Fruit fly (Drosophila melanogaster): ENCODE measurements around the gene CG31533.

CG31533 gene

dm6 chr3R:14125479-14126121 lies 31.6 kb downstream of the CG31533 start, which contains the start of the genes 140up and Polr2B (continued):
- TF ChIP-seq stc (GFP tag; IDR thresholded peaks at IDR 0.05) (peak; percentile 89), Trl (optimal IDR thresholded peaks at IDR 0.05) (no peak), Trl (GFP tag; optimal IDR thresholded peaks at IDR 0.05) (peak; percentile 75), Atf-2 (GFP tag; optimal IDR thresholded peaks at IDR 0.05) (peak; percentile 36), bsh (GFP tag; optimal IDR thresholded peaks at IDR 0.05) (peak in 1 of 2 experiments; percentile 93), CG4820 (GFP tag; optimal IDR thresholded peaks at IDR 0.05) (peak; percentile 91), CG6765 (GFP tag; optimal IDR thresholded peaks at IDR 0.05) (peak; percentile 83), bcd (GFP tag; optimal IDR thresholded peaks at IDR 0.05) (peak; percentile 93), da (GFP tag; optimal IDR thresholded peaks at IDR 0.05) (peak; percentile 49), CG3726 (GFP tag; IDR thresholded peaks at IDR 0.05) (peak; percentile 67; the same call in 2 of the 3 replicates), Max (GFP tag; optimal IDR thresholded peaks at IDR 0.05) (peak; percentile 89), nom (GFP tag; optimal IDR thresholded peaks at IDR 0.05) (peak; percentile 73), CG31388 (GFP tag; optimal IDR thresholded peaks at IDR 0.05) (peak; percentile 81), Chrac-16 (GFP tag; optimal IDR thresholded peaks at IDR 0.05) (peak; percentile 95), ara (GFP tag; IDR thresholded peaks at IDR 0.05) (peak; percentile 91), CG12744 (GFP tag; optimal IDR thresholded peaks at IDR 0.05) (peak; percentile 55), CG3281 (GFP tag; optimal IDR thresholded peaks at IDR 0.05) (peak; percentile 92), emc (GFP tag; optimal IDR thresholded peaks at IDR 0.05) (peak; percentile 41), CG32772 (GFP tag; IDR thresholded peaks at IDR 0.05) (peak; percentile 93), chm (GFP tag; IDR thresholded peaks at IDR 0.05) (0 out of 2 replicates have a peak, but pooled peaks have one; percentile 43), insv (GFP tag; optimal IDR thresholded peaks at IDR 0.05) (peak in 1 of 2 experiments; percentile 69), scrt (GFP tag; optimal IDR thresholded peaks at IDR 0.05) (peak; percentile 77), esg (GFP tag; conservative IDR thresholded peaks at IDR 0.05) (peak; percentile 90), CG12769 (tag; optimal IDR thresholded peaks at IDR 0.05) (no peak), CG3065 (GFP tag; optimal IDR thresholded peaks at IDR 0.05) (peak; percentile 92), CG12659 (GFP tag; optimal IDR thresholded peaks at IDR 0.05) (peak; percentile 95), mirr (GFP tag; optimal IDR thresholded peaks at IDR 0.05) (peak; percentile 47), Dref (GFP tag; IDR thresholded peaks at IDR 0.05) (peak; percentile 31; the same call in 1 of the 2 replicates), HHEX (GFP tag; optimal IDR thresholded peaks at IDR 0.05) (peak; percentile 92), lola (GFP tag; optimal IDR thresholded peaks at IDR 0.05) (peak in 1 of 3 experiments; percentile 93), twi (tag; optimal IDR thresholded peaks at IDR 0.05) (peak; percentile 90), CG14860 (GFP tag; IDR thresholded peaks at IDR 0.05; ENCODE audit: partially characterized antibody) (no peak), ERR (GFP tag; optimal IDR thresholded peaks at IDR 0.05) (peak; percentile 22), CG11456 (GFP tag; IDR thresholded peaks at IDR 0.05) (peak; percentile 94), CG4617 (GFP tag; optimal IDR thresholded peaks at IDR 0.05; ENCODE audit: borderline replicate concordance) (peak; percentile 96), al (GFP tag; IDR thresholded peaks at IDR 0.05) (peak; percentile 90), Dek (tag; optimal IDR thresholded peaks at IDR 0.05) (peak; percentile 90), Rx (GFP tag; IDR thresholded peaks at IDR 0.05) (peak; percentile 82), lab (GFP tag; optimal IDR thresholded peaks at IDR 0.05) (peak; percentile 95), Opbp (GFP tag; IDR thresholded peaks at IDR 0.05; ENCODE audit: partially characterized antibody) (no peak), hth (optimal IDR thresholded peaks at IDR 0.05) (no peak), sc (optimal IDR thresholded peaks at IDR 0.05) (no peak), sc (GFP tag; optimal IDR thresholded peaks at IDR 0.05) (peak; percentile 88), schlank (tag; optimal IDR thresholded peaks at IDR 0.05) (peak; percentile 74), CG31224 (GFP tag; IDR thresholded peaks at IDR 0.05) (peak; percentile 86), CG17361 (GFP tag; IDR thresholded peaks at IDR 0.05) (peak; percentile 97), usp (GFP tag; optimal IDR thresholded peaks at IDR 0.05) (no peak), Sry-β (GFP tag; optimal IDR thresholded peaks at IDR 0.05) (peak; percentile 57), Mes4 (GFP tag; optimal IDR thresholded peaks at IDR 0.05) (peak; percentile 52), CG33557 (GFP tag; optimal IDR thresholded peaks at IDR 0.05) (peak; percentile 93)

Measured in whole organism, embryonic.